Fruit fly (Drosophila melanogaster) whole organism: ENCODE results near the gene CG12204.

Experiments
- Dll ChIP-seq: fragments of >200 bp; optimal IDR thresholded peaks from 2 replicates; lab custom pipeline; 2017
- pan ChIP-seq: fragments of >200 bp; optimal IDR thresholded peaks from 2 replicates; lab custom pipeline; 2017
- psq ChIP-seq: fragments of >200 bp; optimal IDR thresholded peaks from 2 replicates; lab custom pipeline; 2017
- usp ChIP-seq: fragments of >200 bp; optimal IDR thresholded peaks from 2 replicates; lab custom pipeline; 2017; ENCODE audit warnings: missing biosample characterization, missing genetic modification characterization, mixed read lengths

- TF ChIP-seq usp (GFP tag; lab: Kevin White, UChicago) = no peak
- no peak for TF ChIP-seq psq
- TF ChIP-seq Dll = no peak
- TF ChIP-seq pan (lab: Kevin White, UChicago) = no peak
Measured at dm6 chrX:19474763-19475162, 19.4 kb downstream of the CG12204 start, which contains the start of gene narya.
